Fruit fly (Drosophila melanogaster): Measurements from ENCODE around the gene CG4598.

Gene CG4598

DNA sequence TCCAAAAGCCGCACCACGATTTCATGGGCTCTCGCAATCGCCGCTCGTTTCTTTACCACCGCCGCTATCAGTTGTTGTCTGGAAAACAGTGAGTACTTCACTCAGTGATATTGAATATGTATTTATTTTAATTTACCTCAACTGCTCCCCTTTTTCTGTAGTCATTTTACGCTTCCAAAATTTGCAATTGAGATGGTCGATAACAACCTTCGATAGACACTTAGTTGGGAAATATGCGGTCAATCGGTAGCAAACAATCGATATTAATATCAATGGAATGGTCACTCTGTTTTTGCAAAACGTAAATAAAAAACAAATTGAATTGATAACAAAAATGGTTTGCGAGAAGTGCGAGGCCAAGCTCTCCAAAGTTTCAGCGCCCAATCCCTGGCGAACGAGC lies 27.8 kb upstream of the CG4598 start, which contains the start of the genes CG34183 and CG4537 (continued):
- TF ChIP-seq CG30020 (tag; optimal IDR thresholded peaks at IDR 0.05) (peak; percentile 4), CG3407 (GFP tag; optimal IDR thresholded peaks at IDR 0.05) (no peak), CG7372 (GFP tag; IDR thresholded peaks at IDR 0.05) (no peak), Dad (GFP tag; optimal IDR thresholded peaks at IDR 0.05) (peak; percentile 11), jing (GFP tag; optimal IDR thresholded peaks at IDR 0.05) (no peak), lab (GFP tag; optimal IDR thresholded peaks at IDR 0.05) (no peak), D19A (tag; optimal IDR thresholded peaks at IDR 0.05) (no peak), CG2678 (tag; optimal IDR thresholded peaks at IDR 0.05) (no peak), lov (optimal IDR thresholded peaks at IDR 0.05) (no peak), lov (GFP tag; IDR thresholded peaks at IDR 0.05) (no peak), Stat92E (GFP tag; optimal IDR thresholded peaks at IDR 0.05) (no peak), Opbp (GFP tag; IDR thresholded peaks at IDR 0.05; ENCODE audit: partially characterized antibody) (peak; percentile 91), emc (GFP tag; optimal IDR thresholded peaks at IDR 0.05) (no peak), hb (GFP tag; IDR thresholded peaks at IDR 0.05; ENCODE audit: partially characterized antibody) (peak; percentile 78; the same call in 2 of the 3 replicates), sna (GFP tag; IDR thresholded peaks at IDR 0.05; ENCODE audit: partially characterized antibody) (peak; percentile 89), Doc3 (GFP tag; IDR thresholded peaks at IDR 0.05; ENCODE audit: partially characterized antibody) (peak; percentile 90), CG8290 (GFP tag; optimal IDR thresholded peaks at IDR 0.05) (no peak), CG8290 (tag; optimal IDR thresholded peaks at IDR 0.05) (peak in 1 of 2 experiments; percentile 34), psq (GFP tag; optimal IDR thresholded peaks at IDR 0.05) (no peak), Neu2 (GFP tag; optimal IDR thresholded peaks at IDR 0.05; ENCODE audit: borderline replicate concordance) (no peak), bcd (GFP tag; optimal IDR thresholded peaks at IDR 0.05) (no peak), Ptx1 (GFP tag; IDR thresholded peaks at IDR 0.05) (no peak), cwo (GFP tag; optimal IDR thresholded peaks at IDR 0.05) (no peak), gt (GFP tag; IDR thresholded peaks at IDR 0.05) (no peak), CG9437 (GFP tag; optimal IDR thresholded peaks at IDR 0.05) (no peak), CG2712 (tag; optimal IDR thresholded peaks at IDR 0.05) (no peak), CG12942 (GFP tag; optimal IDR thresholded peaks at IDR 0.05) (no peak), caup (GFP tag; optimal IDR thresholded peaks at IDR 0.05; ENCODE audit: severe bottlenecking) (no peak), lbe (GFP tag; optimal IDR thresholded peaks at IDR 0.05) (no peak), C15 (GFP tag; IDR thresholded peaks at IDR 0.05) (no peak), CG3726 (GFP tag; IDR thresholded peaks at IDR 0.05) (no peak), HLH54F (GFP tag; optimal IDR thresholded peaks at IDR 0.05) (no peak), CG10366 (GFP tag; IDR thresholded peaks at IDR 0.05) (no peak), B-H1 (GFP tag; IDR thresholded peaks at IDR 0.05) (no peak), crc (GFP tag; optimal IDR thresholded peaks at IDR 0.05) (no peak), ken (GFP tag; IDR thresholded peaks at IDR 0.05) (no peak), ewg (GFP tag; optimal IDR thresholded peaks at IDR 0.05) (no peak), bbx (GFP tag; IDR thresholded peaks at IDR 0.05; ENCODE audit: partially characterized antibody) (peak; percentile 94), CG34224 (GFP tag; IDR thresholded peaks at IDR 0.05; ENCODE audit: partially characterized antibody) (peak; percentile 95), vvl (GFP tag; IDR thresholded peaks at IDR 0.05) (peak; percentile 56), Ssrp (tag; optimal IDR thresholded peaks at IDR 0.05) (no peak), CG6683 (GFP tag; optimal IDR thresholded peaks at IDR 0.05) (no peak), CG16813 (GFP tag; IDR thresholded peaks at IDR 0.05; ENCODE audit: partially characterized antibody) (peak; percentile 89), CG14014 (GFP tag; IDR thresholded peaks at IDR 0.05) (no peak), insv (GFP tag; optimal IDR thresholded peaks at IDR 0.05) (no peak), ac (GFP tag; optimal IDR thresholded peaks at IDR 0.05) (no peak), CG1602 (GFP tag; optimal IDR thresholded peaks at IDR 0.05) (no peak), ind (GFP tag; optimal IDR thresholded peaks at IDR 0.05) (no peak), org-1 (GFP tag; optimal IDR thresholded peaks at IDR 0.05) (no peak), CG13894 (tag; optimal IDR thresholded peaks at IDR 0.05) (no peak), az2 (GFP tag; optimal IDR thresholded peaks at IDR 0.05) (no peak)

Measured in whole organism, embryonic.